Worm (Caenorhabditis elegans) whole organism, late embryonic: ENCODE measurements around the gene C37C3.9.

Source experiments
- nhr-11 ChIP-seq: fragments of 150-350 bp; optimal IDR thresholded peaks from 2 replicates; lab custom pipeline; 2014; ENCODE audit warnings: missing biosample characterization, missing genetic modification characterization
- pag-3 ChIP-seq: sonication (generic microtip); optimal IDR thresholded peaks from 2 replicates; lab custom pipeline; 2016; ENCODE audit warnings: missing compliant biosample characterization, missing genetic modification characterization, borderline replicate concordance
- pha-4 ChIP-seq: fragments of 150-350 bp; optimal IDR thresholded peaks from 2 replicates; lab custom pipeline; 2018; ENCODE audit warnings: missing biosample characterization, missing genetic modification reagents, missing genetic modification characterization
- zip-5 ChIP-seq: sonication (generic microtip); optimal IDR thresholded peaks from 2 replicates; lab custom pipeline; 2016; ENCODE audit warnings: missing genetic modification characterization, missing compliant biosample characterization

- no peak for TF ChIP-seq zip-5 (tag; lab: Kevin White, UChicago)
- no peak for TF ChIP-seq pag-3 (tag; lab: Kevin White, UChicago)
- no peak for TF ChIP-seq pha-4 (tag; lab: Kevin White, UChicago)
- TF ChIP-seq nhr-11 (tag; lab: Kevin White, UChicago): no peak
These were observed 24.0 kb upstream of the C37C3.9 start, which contains the start of gene F40A3.2 for ce11 chrV:7878411-7878964.
